Worm (Caenorhabditis elegans) whole organism, young adult: ENCODE data around the gene moe-3.

Experiments used
- B0261.1 ChIP-seq: sonication (generic microtip); optimal IDR thresholded peaks from 2 replicates; lab custom pipeline; 2016; ENCODE audit warnings: mild to moderate bottlenecking, missing genetic modification characterization, moderate library complexity, missing compliant biosample characterization
- B0336.3 ChIP-seq: fragments of 200-800 bp; sonication (Bioruptor generic); IDR thresholded peaks from 2 replicates; pipeline ENCODE4 v1.3.6; 2022; ENCODE audit warnings: missing genetic modification characterization, missing compliant biosample characterization
- F22D6.2 ChIP-seq: sonication (generic microtip); optimal IDR thresholded peaks from 2 replicates; lab custom pipeline; 2016; ENCODE audit warnings: mild to moderate bottlenecking, missing genetic modification characterization, missing compliant biosample characterization
- F52B5.7 ChIP-seq: sonication (generic microtip); optimal IDR thresholded peaks from 2 replicates; lab custom pipeline; 2016; ENCODE audit warnings: mild to moderate bottlenecking, missing genetic modification characterization, missing compliant biosample characterization
- F57A8.1 ChIP-seq: fragments of 200-800 bp; sonication (Bioruptor generic); optimal IDR thresholded peaks from 2 replicates; lab custom pipeline; 2018; ENCODE audit warnings: mild to moderate bottlenecking, missing genetic modification characterization, moderate library complexity, missing compliant biosample characterization
- F57C9.4 ChIP-seq: sonication (generic microtip); optimal IDR thresholded peaks from 2 replicates; lab custom pipeline; 2017; ENCODE audit warnings: mild to moderate bottlenecking, missing genetic modification characterization, missing compliant biosample characterization
- T26A5.8 ChIP-seq: sonication (generic microtip); optimal IDR thresholded peaks from 2 replicates; lab custom pipeline; 2016; ENCODE audit warnings: missing genetic modification characterization, missing compliant biosample characterization
- Y53G8AR.9 ChIP-seq: fragments of 200-800 bp; sonication (Bioruptor generic); conservative IDR thresholded peaks from 2 replicates; pipeline ENCODE4 v1.3.6; 2022; ENCODE audit warnings: missing genetic modification reagents, missing genetic modification characterization, missing compliant biosample characterization
- Y56A3A.18 ChIP-seq: fragments of 200-800 bp; sonication (Bioruptor generic); IDR thresholded peaks from 2 replicates; pipeline ENCODE4 v1.3.6; 2022; ENCODE audit warnings: missing genetic modification reagents, missing genetic modification characterization, missing compliant biosample characterization
- akir-1 ChIP-seq: fragments of 200-800 bp; sonication (Bioruptor generic); optimal IDR thresholded peaks from 2 replicates; lab custom pipeline; 2018; ENCODE audit warnings: mild to moderate bottlenecking, missing genetic modification characterization, moderate library complexity, missing compliant biosample characterization
- attf-5 ChIP-seq: fragments of 200-800 bp; sonication (Bioruptor generic); optimal IDR thresholded peaks from 2 replicates; lab custom pipeline; 2018; ENCODE audit warnings: mild to moderate bottlenecking, missing genetic modification characterization, missing compliant biosample characterization
- cebp-1 ChIP-seq, 2 experiments: fragments of 200-800 bp in 1 of 2; sonication (Bioruptor generic) in 1 of 2; sonication (generic microtip) in 1 of 2; IDR thresholded peaks in 1 of 2; optimal IDR thresholded peaks in 1 of 2; 2 replicates each; pipeline versions ENCODE4 v1.3.6 to Lab custom; 2017 to 2022; ENCODE audit warnings: missing compliant biosample characterization in 2 of 2, missing genetic modification characterization in 2 of 2, mild to moderate bottlenecking in 1 of 2, missing genetic modification reagents in 1 of 2, moderate library complexity in 1 of 2
- ceh-58 ChIP-seq: fragments of 200-800 bp; sonication (Bioruptor generic); IDR thresholded peaks from 2 replicates; pipeline ENCODE4 v1.3.6; 2022; ENCODE audit warnings: missing genetic modification characterization, missing compliant biosample characterization
- ceh-91 ChIP-seq: fragments of 200-800 bp; sonication (Bioruptor generic); IDR thresholded peaks from 2 replicates; pipeline ENCODE4 v1.3.6; 2022; ENCODE audit warnings: missing genetic modification reagents, missing genetic modification characterization, missing compliant biosample characterization
- dox-1 ChIP-seq: fragments of 200-800 bp; sonication (Bioruptor generic); IDR thresholded peaks from 2 replicates; pipeline ENCODE4 v1.3.6; 2022; ENCODE audit warnings: missing genetic modification reagents, missing genetic modification characterization, missing compliant biosample characterization
- dpl-1 ChIP-seq: fragments of 150-350 bp; optimal IDR thresholded peaks from 2 replicates; lab custom pipeline; 2014; ENCODE audit warnings: missing biosample characterization, missing genetic modification reagents, missing genetic modification characterization
- egrh-3 ChIP-seq: fragments of 200-800 bp; sonication (Bioruptor generic); IDR thresholded peaks from 2 replicates; pipeline ENCODE4 v1.3.6; 2022; ENCODE audit warnings: missing genetic modification reagents, missing genetic modification characterization, missing compliant biosample characterization
- fkh-3 ChIP-seq: sonication (generic microtip); optimal IDR thresholded peaks from 2 replicates; lab custom pipeline; 2016; ENCODE audit warnings: mild to moderate bottlenecking, missing genetic modification characterization, missing compliant biosample characterization
- hmg-1.2 ChIP-seq: fragments of 200-800 bp; sonication (Bioruptor generic); IDR thresholded peaks from 2 replicates; pipeline ENCODE4 v1.3.6; 2022; ENCODE audit warnings: missing genetic modification reagents, missing genetic modification characterization, missing compliant biosample characterization
- hsf-1 ChIP-seq: fragments of 200-800 bp; sonication (Bioruptor generic); IDR thresholded peaks from 2 replicates; pipeline ENCODE4 v1.3.6; 2022; ENCODE audit warnings: missing genetic modification reagents, missing genetic modification characterization, missing compliant biosample characterization
- lag-1 ChIP-seq: fragments of 200-800 bp; sonication (Bioruptor generic); IDR thresholded peaks from 2 replicates; pipeline ENCODE4 v1.3.6; 2022; ENCODE audit warnings: missing genetic modification reagents, missing genetic modification characterization, missing compliant biosample characterization
- lin-26 ChIP-seq: fragments of 200-800 bp; sonication (Bioruptor generic); IDR thresholded peaks from 2 replicates; pipeline ENCODE4 v1.3.6; 2022; ENCODE audit warnings: missing genetic modification reagents, missing genetic modification characterization, missing compliant biosample characterization
- lsy-27 ChIP-seq: sonication (generic microtip); optimal IDR thresholded peaks from 2 replicates; lab custom pipeline; 2017; ENCODE audit warnings: missing genetic modification characterization, mild to moderate bottlenecking, missing compliant biosample characterization, antibody characterized with exemption, missing genotype, borderline replicate concordance; ENCODE audit not compliant: insufficient read depth
- madf-10 ChIP-seq: sonication (generic microtip); optimal IDR thresholded peaks from 2 replicates; lab custom pipeline; 2016; ENCODE audit warnings: mild to moderate bottlenecking, missing genetic modification characterization, missing compliant biosample characterization
- madf-3 ChIP-seq: fragments of 200-800 bp; sonication (Bioruptor generic); IDR thresholded peaks from 2 replicates; pipeline ENCODE4 v1.3.6; 2022; ENCODE audit warnings: missing genetic modification reagents, missing genetic modification characterization, missing compliant biosample characterization
- mcd-1 ChIP-seq: fragments of 200-800 bp; sonication (Bioruptor generic); IDR thresholded peaks from 2 replicates; pipeline ENCODE4 v1.3.6; 2022; ENCODE audit warnings: missing genetic modification reagents, missing genetic modification characterization, missing compliant biosample characterization
- mel-28 ChIP-seq: sonication (generic microtip); optimal IDR thresholded peaks from 2 replicates; lab custom pipeline; 2016; ENCODE audit warnings: borderline replicate concordance, mild to moderate bottlenecking, missing genetic modification characterization, missing compliant biosample characterization
- nhr-27 ChIP-seq: fragments of 200-800 bp; sonication (Bioruptor generic); optimal IDR thresholded peaks from 2 replicates; lab custom pipeline; 2018; ENCODE audit warnings: mild to moderate bottlenecking, missing genetic modification characterization, moderate library complexity, missing compliant biosample characterization
- nhr-80 ChIP-seq: sonication (generic microtip); optimal IDR thresholded peaks from 2 replicates; lab custom pipeline; 2016; ENCODE audit warnings: missing genetic modification characterization, missing compliant biosample characterization
- rec-8 ChIP-seq, 2 experiments: sonication (generic microtip); optimal IDR thresholded peaks; 2 replicates each; lab custom pipeline; 2016; ENCODE audit warnings: mild to moderate bottlenecking in 2 of 2, missing genetic modification characterization in 2 of 2, missing genetic modification reagents in 2 of 2, missing genotype in 2 of 2, missing biosample characterization in 1 of 2, missing compliant biosample characterization in 1 of 2, moderate library complexity in 1 of 2
- repo-1 ChIP-seq: sonication (generic microtip); optimal IDR thresholded peaks from 2 replicates; lab custom pipeline; 2017; ENCODE audit warnings: mild to moderate bottlenecking, missing genetic modification characterization, missing compliant biosample characterization
- rpc-1 ChIP-seq, 2 experiments: fragments of 150-350 bp in 1 of 2; sonication (generic microtip) in 1 of 2; optimal IDR thresholded peaks; 2 replicates each; lab custom pipeline; 2014 to 2018; ENCODE audit warnings: missing biosample characterization in 1 of 2, missing genetic modification characterization in 1 of 2, missing genetic modification reagents in 1 of 2, missing genotype in 1 of 2
- sdz-38 ChIP-seq: sonication (generic microtip); optimal IDR thresholded peaks from 2 replicates; lab custom pipeline; 2016; ENCODE audit warnings: missing genotype, missing genetic modification characterization, missing compliant biosample characterization
- tbx-9 ChIP-seq: sonication (generic microtip); optimal IDR thresholded peaks from 2 replicates; lab custom pipeline; 2016; ENCODE audit warnings: borderline replicate concordance, missing genetic modification characterization, inconsistent platforms, missing compliant biosample characterization
- zfh-2 ChIP-seq: fragments of 200-800 bp; sonication (Bioruptor generic); conservative IDR thresholded peaks from 2 replicates; pipeline ENCODE4 v1.3.6; 2022; ENCODE audit warnings: missing genetic modification reagents, missing genetic modification characterization, missing compliant biosample characterization
- zim-3 ChIP-seq: sonication (generic microtip); optimal IDR thresholded peaks from 2 replicates; lab custom pipeline; 2017; ENCODE audit warnings: mild to moderate bottlenecking, missing genetic modification characterization, moderate library complexity, missing compliant biosample characterization
- ztf-22 ChIP-seq: fragments of 200-800 bp; sonication (Bioruptor generic); optimal IDR thresholded peaks from 2 replicates; lab custom pipeline; 2018; ENCODE audit warnings: mild to moderate bottlenecking, missing genetic modification characterization, moderate library complexity, missing compliant biosample characterization
- ztf-26 ChIP-seq: sonication (generic microtip); optimal IDR thresholded peaks from 2 replicates; lab custom pipeline; 2017; ENCODE audit warnings: missing genetic modification characterization, missing compliant biosample characterization

moe-3 gene

DNA sequence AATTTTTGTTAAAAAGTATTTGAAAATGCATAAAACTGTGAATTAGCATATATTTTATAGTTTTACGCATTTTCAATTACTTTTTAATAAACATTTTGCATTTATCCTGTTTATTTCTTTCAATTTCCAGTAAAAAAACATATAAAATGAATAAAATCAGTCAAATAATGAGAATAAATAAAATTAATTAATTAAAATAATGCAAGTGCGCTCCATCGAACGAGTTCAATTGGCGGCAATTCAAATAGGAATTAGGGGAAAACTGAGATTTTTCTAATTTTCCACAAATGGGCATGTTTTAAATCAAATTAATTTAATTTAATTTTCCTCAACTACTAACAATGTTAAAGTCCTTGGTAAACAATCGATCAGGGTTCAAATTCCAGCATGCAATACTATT, 9.5 kb downstream of the moe-3 start (continued):
- TF ChIP-seq dox-1 (GFP tag; lab: Robert Waterston, UW), result no peak
- TF ChIP-seq tbx-9, result no peak

DNA sequence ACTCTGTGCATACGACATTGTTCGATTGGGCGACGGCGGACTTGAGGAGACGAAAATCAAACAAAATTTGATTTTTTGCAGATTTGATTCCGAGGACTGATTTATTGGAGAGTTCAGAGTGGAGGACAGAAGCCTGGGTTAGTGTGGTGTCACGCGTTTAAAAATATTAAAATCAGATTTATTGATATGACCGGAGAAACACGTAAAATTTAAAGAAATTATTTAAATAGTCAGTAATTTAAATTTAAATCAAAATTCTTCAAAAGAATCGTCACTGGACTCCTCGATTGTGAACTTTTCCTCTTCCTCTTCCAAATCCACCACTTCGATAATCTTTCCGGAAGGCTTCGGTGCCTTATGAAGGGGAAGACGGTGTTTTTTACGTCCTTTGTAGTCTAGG, 12.2 kb downstream of the moe-3 start, which contains the start of gene spe-18:
Gene spe-18, minus strand, starts transcription at position 101 of the 400 bp plus-strand sequence.
- TF ChIP-seq F52B5.7 (tag; lab: Kevin White, UChicago), result no peak
- TF ChIP-seq sdz-38 (tag; lab: Kevin White, UChicago), result no peak
- TF ChIP-seq, all 124 proteins: peak for 0

DNA sequence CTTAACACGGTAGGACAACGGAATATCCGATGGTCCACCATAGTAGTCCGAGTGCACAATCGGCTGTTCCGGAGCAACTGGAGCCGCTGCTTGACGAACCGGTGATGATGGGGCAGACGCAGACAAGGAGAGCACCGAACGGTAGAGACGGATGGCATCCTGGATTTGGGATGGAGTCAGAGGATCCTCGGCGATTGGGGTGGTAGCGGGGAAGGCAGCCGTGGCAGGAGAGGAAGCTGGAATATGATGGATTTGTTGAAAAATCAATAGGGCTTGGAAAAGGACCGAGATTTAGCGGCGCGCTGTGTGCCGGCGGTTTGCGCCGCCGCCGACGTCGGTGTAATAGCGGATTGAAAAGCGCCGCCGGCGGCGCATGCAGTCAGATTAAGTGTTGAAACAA, 13.1 kb downstream of the moe-3 start:
- TF ChIP-seq dox-1 (GFP tag; lab: Robert Waterston, UW), result no peak
- TF ChIP-seq zfh-2 (GFP tag; lab: Robert Waterston, UW), result 0 out of 2 replicates have a peak, but pooled peaks have one; percentile 13
- no peak for TF ChIP-seq lsy-27 (tag; lab: Kevin White, UChicago)
- TF ChIP-seq cebp-1 (GFP tag; IDR thresholded peaks at IDR 0.05; lab: Robert Waterston, UW), result no peak
- TF ChIP-seq cebp-1 (tag; optimal IDR thresholded peaks at IDR 0.05; lab: Kevin White, UChicago), result no peak
- TF ChIP-seq zim-3, result no peak
- TF ChIP-seq egrh-3 (GFP tag; lab: Robert Waterston, UW), result 0 out of 2 replicates have a peak, but pooled peaks have one; percentile 19
- TF ChIP-seq rpc-1 (optimal IDR thresholded peaks at IDR 0.05; lab: Kevin White, UChicago), result no peak
- TF ChIP-seq rpc-1 (tag; optimal IDR thresholded peaks at IDR 0.05; lab: Kevin White, UChicago), result no peak
- no peak for TF ChIP-seq F57C9.4 (tag; lab: Kevin White, UChicago)
- TF ChIP-seq madf-10, result no peak
- no peak for TF ChIP-seq mel-28 (tag; lab: Kevin White, UChicago)
- TF ChIP-seq, all 124 proteins: peak for 2

DNA sequence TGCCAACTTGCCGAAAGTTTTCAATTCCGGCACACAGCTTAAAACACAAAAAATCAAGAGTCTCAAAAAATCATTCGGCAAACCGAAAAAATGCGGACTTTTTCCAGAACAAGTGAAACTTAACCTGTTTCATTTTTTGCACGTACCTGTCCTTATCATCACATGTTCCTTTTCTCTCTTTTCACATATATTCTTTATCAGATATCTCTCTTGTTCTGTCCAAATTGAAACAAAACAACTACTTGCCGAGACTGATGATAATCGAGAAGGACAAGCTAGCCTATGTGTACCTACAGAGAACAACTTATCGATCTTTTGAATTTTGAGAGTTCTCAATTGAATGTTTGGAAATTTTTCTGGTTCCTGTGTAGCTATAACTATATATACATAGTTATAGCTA, 15.6 kb downstream of the moe-3 start:
- TF ChIP-seq ztf-26 (tag; lab: Kevin White, UChicago), result peak; percentile 30
- no peak for TF ChIP-seq hmg-1.2 (GFP tag; lab: Robert Waterston, UW)
- TF ChIP-seq, all 124 proteins: peak for 1

DNA sequence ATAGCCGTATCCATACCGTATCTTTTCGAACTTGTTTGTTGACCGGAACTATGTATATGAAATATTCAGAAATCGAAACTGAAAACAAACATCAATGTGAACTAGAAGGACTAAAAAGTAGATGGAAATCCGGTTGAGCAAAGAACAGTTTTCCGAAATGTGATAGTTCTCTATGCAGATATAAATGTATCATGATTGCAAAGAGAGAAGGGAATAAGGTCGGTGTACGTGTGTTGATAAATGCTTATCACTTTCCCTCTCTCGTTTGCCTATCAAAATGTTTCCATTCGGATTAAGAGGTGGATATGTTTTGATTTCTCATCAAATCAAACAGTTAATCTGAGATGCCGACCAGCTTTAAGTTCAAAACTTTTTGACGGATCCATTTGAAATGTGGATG, 17.3 kb downstream of the moe-3 start:
- no peak for TF ChIP-seq lag-1 (GFP tag; lab: Robert Waterston, UW)
- no peak for TF ChIP-seq Y56A3A.18
- no peak for TF ChIP-seq lin-26

DNA sequence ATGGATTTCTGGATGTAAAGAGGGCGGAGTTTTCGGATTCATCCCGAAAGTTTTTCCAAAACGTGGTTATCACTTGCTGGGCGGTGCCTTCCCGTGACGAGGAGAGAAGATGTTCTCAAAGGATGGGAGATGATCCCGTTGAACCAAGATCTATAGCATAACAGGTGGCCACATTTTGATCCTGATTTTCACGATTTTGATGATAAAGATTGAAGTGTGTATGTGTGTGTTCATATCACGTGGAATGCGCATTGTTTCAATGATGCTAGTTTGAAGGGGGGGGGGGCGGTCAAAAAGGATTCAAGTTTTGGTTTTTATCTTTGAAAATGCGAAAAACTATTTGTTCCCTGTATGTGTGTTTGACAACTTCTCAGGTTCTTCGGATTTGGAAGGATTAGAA, 20.3 kb downstream of the moe-3 start, which contains the start of gene mltn-1:
Gene mltn-1, minus strand, starts transcription at position 22 of the 400 bp plus-strand sequence.
- TF ChIP-seq ceh-91 (GFP tag; lab: Robert Waterston, UW) (no peak), dpl-1 (GFP tag; lab: Kevin White, UChicago) (no peak), ztf-22 (GFP tag; lab: Kevin White, UChicago) (no peak), sdz-38 (tag; lab: Kevin White, UChicago) (no peak)

DNA sequence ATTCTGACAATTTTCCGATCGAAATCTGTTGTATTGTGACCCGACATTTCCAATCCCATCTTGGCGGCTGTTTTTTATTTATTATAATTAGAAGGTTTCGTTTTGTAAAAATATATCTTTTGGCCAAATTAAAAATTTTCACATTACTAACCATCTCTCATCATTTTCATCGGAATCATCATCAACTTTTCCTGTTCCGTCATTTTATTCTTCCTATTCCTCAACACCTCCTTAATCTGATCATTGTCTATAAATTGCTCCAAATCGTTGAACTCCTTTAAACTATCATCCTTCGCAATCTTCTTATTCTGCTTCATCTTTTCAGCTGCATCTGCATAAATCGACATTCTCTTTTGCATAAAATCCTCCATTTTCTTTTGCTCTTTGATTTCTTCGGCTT, 23.2 kb downstream of the moe-3 start:
- TF ChIP-seq attf-5 (GFP tag; lab: Kevin White, UChicago), result no peak
- TF ChIP-seq repo-1 (tag; lab: Kevin White, UChicago), result no peak
- TF ChIP-seq fkh-3 (tag; lab: Kevin White, UChicago), result no peak
- TF ChIP-seq sdz-38 (tag; lab: Kevin White, UChicago), result no peak
- no peak for TF ChIP-seq hsf-1 (GFP tag; lab: Robert Waterston, UW)
- no peak for TF ChIP-seq akir-1 (GFP tag; lab: Kevin White, UChicago)
- no peak for TF ChIP-seq mcd-1 (GFP tag; lab: Robert Waterston, UW)
- TF ChIP-seq zfh-2 (GFP tag; lab: Robert Waterston, UW), result no peak
- TF ChIP-seq F57A8.1 (GFP tag; lab: Kevin White, UChicago), result no peak
- no peak for TF ChIP-seq rec-8 (tag; optimal IDR thresholded peaks at IDR 0.05; lab: Kevin White, UChicago)
- TF ChIP-seq ceh-58 (GFP tag; lab: Robert Waterston, UW), result no peak
- TF ChIP-seq madf-3 (GFP tag; lab: Robert Waterston, UW), result no peak
- TF ChIP-seq nhr-27, result no peak
- TF ChIP-seq Y53G8AR.9 (GFP tag; lab: Robert Waterston, UW), result no peak
- TF ChIP-seq F22D6.2 (tag; lab: Kevin White, UChicago), result no peak
- no peak for TF ChIP-seq T26A5.8
- no peak for TF ChIP-seq B0336.3 (GFP tag; lab: Robert Waterston, UW)
- TF ChIP-seq nhr-80 (tag; lab: Kevin White, UChicago), result no peak
- no peak for TF ChIP-seq B0261.1 (tag; lab: Kevin White, UChicago)
